Worm (Caenorhabditis elegans) whole organism, L3 larva: ENCODE measurements around the gene C27D6.3.

Source experiments
- R02D3.7 ChIP-seq: fragments of 150-350 bp; optimal IDR thresholded peaks from 2 replicates; lab custom pipeline; 2014; ENCODE audit warnings: missing biosample characterization, missing genetic modification characterization
- ZK546.5 ChIP-seq: sonication (generic microtip); optimal IDR thresholded peaks from 2 replicates; lab custom pipeline; 2017; ENCODE audit warnings: missing biosample characterization, missing genetic modification characterization
- aly-2 ChIP-seq: fragments of 150-350 bp; optimal IDR thresholded peaks from 2 replicates; lab custom pipeline; 2014; ENCODE audit warnings: missing biosample characterization, missing genetic modification characterization
- ama-1 ChIP-seq: fragments of 150-350 bp; optimal IDR thresholded peaks from 2 replicates; lab custom pipeline; 2018
- ceh-16 ChIP-seq: sonication (generic microtip); optimal IDR thresholded peaks from 2 replicates; lab custom pipeline; 2017; ENCODE audit warnings: missing biosample characterization, missing genetic modification characterization
- ceh-28 ChIP-seq: fragments of 150-350 bp; optimal IDR thresholded peaks from 2 replicates; lab custom pipeline; 2014; ENCODE audit warnings: missing biosample characterization, missing genetic modification reagents, missing genetic modification characterization
- ceh-9 ChIP-seq: sonication (generic microtip); optimal IDR thresholded peaks from 2 replicates; lab custom pipeline; 2018; ENCODE audit warnings: missing biosample characterization, missing genetic modification characterization
- daf-12 ChIP-seq: fragments of 150-350 bp; optimal IDR thresholded peaks from 2 replicates; lab custom pipeline; 2014; ENCODE audit warnings: missing biosample characterization, missing genetic modification reagents, missing genetic modification characterization
- egl-5 ChIP-seq: fragments of 150-350 bp; optimal IDR thresholded peaks from 2 replicates; lab custom pipeline; 2017; ENCODE audit warnings: missing biosample characterization, missing genetic modification reagents, missing genetic modification characterization, inconsistent platforms
- elt-2 ChIP-seq: sonication (generic microtip); optimal IDR thresholded peaks from 2 replicates; lab custom pipeline; 2016; ENCODE audit warnings: missing genetic modification reagents, mild to moderate bottlenecking, missing genetic modification characterization, missing compliant biosample characterization
- elt-3 ChIP-seq, 3 experiments: fragments of 150-350 bp in 1 of 3; sonication (generic microtip) in 2 of 3; optimal IDR thresholded peaks; 2 replicates in 2 of 3; 4 replicates in 1 of 3; lab custom pipeline; 2014 to 2017; ENCODE audit warnings: missing biosample characterization in 3 of 3, missing genetic modification characterization in 3 of 3
- eor-1 ChIP-seq, 2 experiments: fragments of 150-350 bp; optimal IDR thresholded peaks; 2 replicates each; lab custom pipeline; 2014 to 2018; ENCODE audit warnings: missing biosample characterization in 2 of 2, missing genetic modification characterization in 2 of 2
- fkh-2 ChIP-seq: fragments of 150-350 bp; optimal IDR thresholded peaks from 2 replicates; lab custom pipeline; 2014; ENCODE audit warnings: missing biosample characterization, missing genetic modification reagents, missing genetic modification characterization
- fos-1 ChIP-seq: fragments of 150-350 bp; optimal IDR thresholded peaks from 2 replicates; lab custom pipeline; 2014; ENCODE audit warnings: missing biosample characterization, missing genetic modification characterization
- hmg-11 ChIP-seq: sonication (generic microtip); optimal IDR thresholded peaks from 2 replicates; lab custom pipeline; 2016; ENCODE audit warnings: missing genetic modification characterization, missing compliant biosample characterization
- jun-1 ChIP-seq: fragments of 150-350 bp; optimal IDR thresholded peaks from 2 replicates; lab custom pipeline; 2014; ENCODE audit warnings: missing biosample characterization, missing genetic modification reagents, missing genetic modification characterization
- lin-15B ChIP-seq: fragments of 150-350 bp; optimal IDR thresholded peaks from 2 replicates; lab custom pipeline; 2014; ENCODE audit warnings: missing biosample characterization, missing genetic modification characterization
- lsy-12 ChIP-seq: sonication (generic microtip); optimal IDR thresholded peaks from 2 replicates; lab custom pipeline; 2016; ENCODE audit warnings: mild to moderate bottlenecking, missing genetic modification characterization, missing compliant biosample characterization
- nhr-11 ChIP-seq: fragments of 150-350 bp; optimal IDR thresholded peaks from 2 replicates; lab custom pipeline; 2014; ENCODE audit warnings: missing biosample characterization, missing genetic modification characterization
- nhr-23 ChIP-seq: fragments of 150-350 bp; optimal IDR thresholded peaks from 2 replicates; lab custom pipeline; 2014; ENCODE audit warnings: missing biosample characterization, missing genetic modification reagents, missing genetic modification characterization
- nhr-237 ChIP-seq: fragments of 150-350 bp; optimal IDR thresholded peaks from 2 replicates; lab custom pipeline; 2014; ENCODE audit warnings: missing biosample characterization, missing genetic modification characterization
- nhr-25 ChIP-seq: sonication (generic microtip); optimal IDR thresholded peaks from 2 replicates; lab custom pipeline; 2017; ENCODE audit warnings: missing biosample characterization, missing genetic modification characterization
- nhr-28 ChIP-seq: fragments of 150-350 bp; optimal IDR thresholded peaks from 2 replicates; lab custom pipeline; 2014; ENCODE audit warnings: missing biosample characterization, missing genetic modification characterization
- nhr-43 ChIP-seq: sonication (generic microtip); optimal IDR thresholded peaks from 2 replicates; lab custom pipeline; 2016; ENCODE audit warnings: mild to moderate bottlenecking, missing genetic modification characterization, missing compliant biosample characterization; ENCODE audit not compliant: poor library complexity, severe bottlenecking
- nhr-76 ChIP-seq: fragments of 150-350 bp; sonication (generic microtip); optimal IDR thresholded peaks from 5 replicates; lab custom pipeline; 2014; ENCODE audit warnings: missing biosample characterization, missing genetic modification characterization
- nhr-77 ChIP-seq: fragments of 150-350 bp; optimal IDR thresholded peaks from 2 replicates; lab custom pipeline; 2014; ENCODE audit warnings: missing biosample characterization, missing genetic modification characterization
- pha-4 ChIP-seq: fragments of 150-350 bp; optimal IDR thresholded peaks from 2 replicates; lab custom pipeline; 2014; ENCODE audit warnings: missing biosample characterization, missing genetic modification reagents, missing genetic modification characterization
- pqm-1 ChIP-seq: fragments of 150-350 bp; optimal IDR thresholded peaks from 2 replicates; lab custom pipeline; 2017; ENCODE audit warnings: missing biosample characterization, missing genetic modification characterization, inconsistent platforms
- snpc-4 ChIP-seq: fragments of 150-350 bp; optimal IDR thresholded peaks from 2 replicates; lab custom pipeline; 2014; ENCODE audit warnings: missing biosample characterization, missing genetic modification characterization
- tbx-2 ChIP-seq: sonication (generic microtip); optimal IDR thresholded peaks from 2 replicates; lab custom pipeline; 2016; ENCODE audit warnings: mild to moderate bottlenecking, missing genetic modification characterization, missing compliant biosample characterization
- unc-39 ChIP-seq: sonication (generic microtip); optimal IDR thresholded peaks from 4 replicates; lab custom pipeline; 2017; ENCODE audit warnings: missing biosample characterization, missing genetic modification characterization
- unc-62 ChIP-seq: fragments of 150-350 bp; sonication (generic microtip); optimal IDR thresholded peaks from 4 replicates; lab custom pipeline; 2014; ENCODE audit warnings: missing biosample characterization, missing genetic modification reagents, missing genetic modification characterization
- zag-1 ChIP-seq: fragments of 150-350 bp; optimal IDR thresholded peaks from 2 replicates; lab custom pipeline; 2014; ENCODE audit warnings: missing biosample characterization, missing genetic modification characterization
- ztf-4 ChIP-seq: fragments of 150-350 bp; optimal IDR thresholded peaks from 2 replicates; lab custom pipeline; 2014; ENCODE audit warnings: missing biosample characterization, missing genetic modification characterization

Gene C27D6.3

DNA sequence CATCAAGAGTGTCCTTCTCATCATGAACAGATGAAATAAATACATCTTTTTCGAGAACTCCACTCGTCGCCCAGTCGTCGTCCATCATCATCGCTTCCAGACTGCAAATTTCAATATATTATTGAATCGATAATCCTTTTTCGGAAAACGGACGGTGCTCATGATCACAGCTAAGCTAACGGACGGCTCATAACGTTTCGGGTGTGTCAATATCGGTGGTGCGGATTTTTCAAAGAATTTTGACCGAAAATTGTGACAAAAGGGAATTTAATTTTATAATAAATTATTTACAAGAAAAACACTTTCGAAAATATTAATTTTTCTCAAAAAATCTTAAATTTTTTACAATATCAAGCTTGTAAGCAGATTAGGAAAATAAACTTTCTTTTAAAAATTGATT is 13.2 kb upstream of the C27D6.3 start, which contains the start of gene crh-2:
TSS of gene crh-2 (minus strand) at position 101 of the 400 bp plus-strand sequence.
- TF ChIP-seq nhr-43 (no peak), nhr-237 (tag; lab: Kevin White, UChicago) (no peak), ceh-9 (tag; lab: Kevin White, UChicago) (no peak), nhr-25 (tag; lab: Kevin White, UChicago) (no peak), lin-15B (tag; lab: Kevin White, UChicago) (no peak), ceh-28 (tag; lab: Kevin White, UChicago) (no peak), ama-1 (no peak), nhr-28 (tag; lab: Kevin White, UChicago) (no peak), ceh-16 (tag; lab: Kevin White, UChicago) (no peak), pha-4 (tag; lab: Kevin White, UChicago) (no peak), R02D3.7 (tag; lab: Kevin White, UChicago) (no peak), fkh-2 (no peak), egl-5 (no peak), nhr-11 (tag; lab: Kevin White, UChicago) (no peak), nhr-76 (no peak), elt-3 (tag; optimal IDR thresholded peaks at IDR 0.05; lab: Kevin White, UChicago) (no peak), tbx-2 (tag; lab: Kevin White, UChicago) (no peak)

DNA sequence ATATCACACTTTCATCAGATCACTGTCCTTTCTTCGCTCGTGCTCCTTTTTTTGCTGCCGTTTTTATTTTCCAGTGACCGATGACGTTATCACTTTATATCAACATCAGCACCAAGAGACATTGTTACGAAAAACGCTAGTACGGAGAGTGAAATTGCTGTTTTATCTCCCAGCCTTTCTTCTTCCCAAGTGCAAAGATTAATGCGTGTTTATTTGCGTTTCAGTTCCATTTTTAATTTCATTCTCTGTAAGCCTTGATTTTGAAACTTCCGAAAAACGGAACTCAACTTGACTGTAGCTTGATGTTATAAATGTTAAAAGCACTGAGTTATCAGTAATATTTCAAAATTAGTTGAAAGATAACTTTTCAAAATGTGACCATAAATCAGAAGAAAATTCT is 12.6 kb upstream of the C27D6.3 start:
- TF ChIP-seq pqm-1 (peak; percentile 30), elt-2 (tag; lab: Kevin White, UChicago) (peak; percentile 94), nhr-77 (tag; lab: Kevin White, UChicago) (no peak), unc-62 (GFP tag; lab: Kevin White, UChicago) (no peak), ztf-4 (tag; lab: Kevin White, UChicago) (no peak), eor-1 (tag; optimal IDR thresholded peaks at IDR 0.05; lab: Kevin White, UChicago) (no peak)

DNA sequence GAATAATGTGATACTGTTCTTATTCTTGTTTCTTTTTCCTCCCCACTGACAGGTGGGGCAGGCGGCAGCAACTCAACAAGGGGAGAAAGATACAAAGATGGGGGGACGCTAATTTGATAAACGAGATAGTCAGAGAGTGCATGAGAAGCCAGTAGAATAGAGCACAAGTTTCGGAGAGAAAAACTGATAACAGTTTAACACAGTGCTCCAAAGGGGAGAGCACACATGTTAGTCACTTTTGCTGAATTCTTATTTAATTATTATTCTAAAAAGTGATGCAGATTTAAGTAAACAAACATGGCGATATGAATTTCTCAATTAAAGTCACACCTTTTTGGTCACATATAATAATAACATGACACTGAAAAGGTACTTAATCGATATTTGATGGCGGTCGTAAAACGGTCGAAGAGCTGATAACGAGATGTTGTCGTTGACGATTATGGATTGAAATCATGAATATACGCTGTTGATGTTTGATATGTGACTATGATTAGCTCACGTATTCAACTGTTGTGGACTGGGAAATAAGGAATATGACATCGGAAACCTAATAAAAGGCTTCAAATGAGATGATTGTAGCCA is 11.8 kb upstream of the C27D6.3 start:
- TF ChIP-seq ZK546.5 (tag; lab: Kevin White, UChicago) = no peak
- no peak for TF ChIP-seq zag-1
- TF ChIP-seq pha-4 (tag; lab: Kevin White, UChicago) = peak; percentile 43
- peak; percentile 13 for TF ChIP-seq ceh-28 (tag; lab: Kevin White, UChicago)
- TF ChIP-seq jun-1 = peak; percentile 46
- no peak for TF ChIP-seq nhr-23
- TF ChIP-seq aly-2 (tag; lab: Kevin White, UChicago) = no peak
- TF ChIP-seq nhr-25 (tag; lab: Kevin White, UChicago) = no peak
- TF ChIP-seq pqm-1 = peak; percentile 95
- TF ChIP-seq nhr-43 = no peak
- TF ChIP-seq elt-2 (tag; lab: Kevin White, UChicago) = peak; percentile 99
- TF ChIP-seq lin-15B (tag; lab: Kevin White, UChicago) = no peak
- no peak for TF ChIP-seq unc-62 (GFP tag; lab: Kevin White, UChicago)

DNA sequence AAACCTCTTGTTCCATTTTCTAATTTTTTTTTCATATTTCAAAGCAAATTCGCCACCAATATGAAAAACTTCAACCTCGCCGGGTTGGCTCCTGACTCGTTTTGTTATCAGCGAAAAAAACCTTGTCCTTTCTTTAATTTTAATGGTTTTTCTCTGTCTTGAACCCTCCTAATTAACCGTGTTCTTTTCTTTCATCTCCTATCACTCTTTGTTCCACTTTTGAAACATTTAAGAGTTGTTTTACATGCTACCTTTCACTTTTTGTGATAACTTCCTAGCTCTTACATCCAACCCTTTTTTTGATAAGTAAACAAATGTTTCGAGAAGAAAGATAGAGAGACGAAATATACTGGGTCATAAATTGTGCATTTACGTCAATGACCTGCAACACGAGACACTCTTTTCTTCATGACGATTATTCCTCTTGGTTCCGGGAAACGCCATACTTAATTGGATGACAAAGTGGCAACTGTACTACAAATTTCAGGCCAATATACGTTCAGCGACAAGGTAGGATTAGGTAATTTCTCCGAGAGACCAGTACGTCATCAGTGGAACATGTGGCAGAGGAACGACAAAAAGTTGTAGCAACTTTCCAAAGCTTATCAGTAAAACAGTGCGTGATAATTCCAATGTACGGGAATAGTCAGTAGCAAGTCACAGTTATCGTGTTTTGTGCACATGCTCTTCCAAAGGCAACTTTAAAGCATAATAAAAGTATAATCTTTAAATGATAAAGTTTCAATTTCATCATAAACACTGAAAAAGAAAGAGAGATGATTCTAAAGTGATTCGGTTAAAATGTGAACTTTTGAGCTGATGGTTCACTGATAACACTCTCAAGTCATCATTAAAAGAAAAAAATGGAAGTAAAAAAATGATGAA is 10.6 kb upstream of the C27D6.3 start:
- no peak for TF ChIP-seq nhr-237 (tag; lab: Kevin White, UChicago)
- no peak for TF ChIP-seq zag-1
- no peak for TF ChIP-seq snpc-4
- TF ChIP-seq tbx-2 (tag; lab: Kevin White, UChicago) = no peak
- peak; percentile 6 for TF ChIP-seq fos-1
- TF ChIP-seq unc-39 (tag; lab: Kevin White, UChicago) = no peak
- TF ChIP-seq nhr-23 = no peak
- no peak for TF ChIP-seq jun-1
- TF ChIP-seq hmg-11 = no peak
- TF ChIP-seq egl-5 = no peak
- no peak for TF ChIP-seq ztf-4 (tag; lab: Kevin White, UChicago)
- TF ChIP-seq lsy-12 = no peak
- TF ChIP-seq elt-2 (tag; lab: Kevin White, UChicago) = peak; percentile 99
- TF ChIP-seq nhr-77 (tag; lab: Kevin White, UChicago) = no peak
- peak; percentile 87 for TF ChIP-seq pqm-1
- TF ChIP-seq pha-4 (tag; lab: Kevin White, UChicago) = peak; percentile 62
- no peak for TF ChIP-seq daf-12 (tag; lab: Kevin White, UChicago)
